Worm (Caenorhabditis elegans) whole organism, L2 larva: ENCODE measurements around the gene K02G10.5.

ENCODE experiments used
- R02D3.7 ChIP-seq: fragments of 150-350 bp; optimal IDR thresholded peaks from 2 replicates; lab custom pipeline; 2014; ENCODE audit warnings: missing biosample characterization, missing genetic modification characterization
- ceh-16 ChIP-seq: fragments of 150-350 bp; optimal IDR thresholded peaks from 2 replicates; lab custom pipeline; 2014; ENCODE audit warnings: missing biosample characterization, missing genetic modification characterization
- crh-2 ChIP-seq: sonication (generic microtip); optimal IDR thresholded peaks from 2 replicates; lab custom pipeline; 2017; ENCODE audit warnings: missing biosample characterization, missing genetic modification characterization
- lsy-2 ChIP-seq, 2 experiments: fragments of 150-350 bp in 1 of 2; sonication (generic microtip) in 1 of 2; optimal IDR thresholded peaks; 2 replicates each; lab custom pipeline; 2014 to 2017; ENCODE audit warnings: missing biosample characterization in 2 of 2, missing genetic modification characterization in 2 of 2
- nhr-23 ChIP-seq: fragments of 150-350 bp; optimal IDR thresholded peaks from 2 replicates; lab custom pipeline; 2014; ENCODE audit warnings: missing biosample characterization, missing genetic modification reagents, missing genetic modification characterization
- nhr-237 ChIP-seq: fragments of 150-350 bp; optimal IDR thresholded peaks from 2 replicates; lab custom pipeline; 2014; ENCODE audit warnings: missing biosample characterization, missing genetic modification characterization
- ztf-1 ChIP-seq: fragments of 200-800 bp; sonication (Bioruptor generic); conservative IDR thresholded peaks from 2 replicates; pipeline ENCODE4 v1.3.6; 2022; ENCODE audit warnings: missing genetic modification characterization, missing compliant biosample characterization

DNA sequence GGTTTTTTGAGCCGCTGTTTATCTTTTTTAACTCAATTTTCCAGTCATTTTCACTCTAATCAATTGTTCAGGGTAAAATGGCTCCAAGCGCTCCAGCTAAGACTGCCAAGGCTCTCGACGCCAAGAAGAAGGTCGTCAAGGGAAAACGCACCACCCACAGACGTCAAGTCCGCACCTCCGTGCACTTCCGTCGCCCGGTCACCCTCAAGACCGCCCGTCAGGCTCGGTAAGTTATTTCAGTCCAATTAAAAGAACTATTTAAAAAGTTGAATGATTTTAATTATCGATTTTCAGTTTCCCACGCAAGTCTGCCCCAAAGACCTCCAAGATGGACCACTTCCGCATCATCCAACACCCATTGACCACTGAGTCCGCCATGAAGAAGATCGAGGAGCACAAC lies 24.1 kb upstream of the K02G10.5 start, which contains the start of gene rpl-25.1:
- TF ChIP-seq ztf-1 (GFP tag; lab: Robert Waterston, UW) (no peak), nhr-23 (tag; lab: Kevin White, UChicago) (no peak), crh-2 (tag; lab: Kevin White, UChicago) (no peak), nhr-237 (tag; lab: Kevin White, UChicago) (no peak), R02D3.7 (tag; lab: Kevin White, UChicago) (no peak), lsy-2 (tag; optimal IDR thresholded peaks at IDR 0.05; lab: Kevin White, UChicago) (no peak), ceh-16 (tag; lab: Kevin White, UChicago) (no peak)
